Worm (Caenorhabditis elegans) whole organism, early embryonic: Measurements from ENCODE around the gene ran-2.
"Not testable (repeated sequence)": the region's sequence is repeated elsewhere in the genome, so short reads cannot be mapped to it uniquely, and the experiment has no call there.

Experiments
- aly-1 ChIP-seq: sonication (generic microtip); optimal IDR thresholded peaks from 2 replicates; lab custom pipeline; 2016; ENCODE audit warnings: missing genetic modification characterization, missing compliant biosample characterization
- ama-1 ChIP-seq: fragments of 150-350 bp; optimal IDR thresholded peaks from 2 replicates; lab custom pipeline; 2014
- flt-1 ChIP-seq: fragments of 200-800 bp; sonication (Bioruptor generic); IDR thresholded peaks from 2 replicates; pipeline ENCODE4 v1.3.6; 2022; ENCODE audit warnings: missing genetic modification characterization, missing compliant biosample characterization
- hnd-1 ChIP-seq: sonication (generic microtip); optimal IDR thresholded peaks from 2 replicates; lab custom pipeline; 2016; ENCODE audit warnings: missing genetic modification characterization, missing compliant biosample characterization

- TF ChIP-seq aly-1 (tag; lab: Kevin White, UChicago); ama-1 (lab: Kevin White, UChicago); hnd-1; flt-1 (GFP tag; lab: Robert Waterston, UW): not testable (repeated sequence)
Measured at ce11 chrIII:7964281-7964680, 30.9 kb downstream of the ran-2 start, which contains the start of gene F54H12.2.
